Worm (Caenorhabditis elegans): ENCODE data around the gene slcr-46.1.

Gene slcr-46.1

DNA sequence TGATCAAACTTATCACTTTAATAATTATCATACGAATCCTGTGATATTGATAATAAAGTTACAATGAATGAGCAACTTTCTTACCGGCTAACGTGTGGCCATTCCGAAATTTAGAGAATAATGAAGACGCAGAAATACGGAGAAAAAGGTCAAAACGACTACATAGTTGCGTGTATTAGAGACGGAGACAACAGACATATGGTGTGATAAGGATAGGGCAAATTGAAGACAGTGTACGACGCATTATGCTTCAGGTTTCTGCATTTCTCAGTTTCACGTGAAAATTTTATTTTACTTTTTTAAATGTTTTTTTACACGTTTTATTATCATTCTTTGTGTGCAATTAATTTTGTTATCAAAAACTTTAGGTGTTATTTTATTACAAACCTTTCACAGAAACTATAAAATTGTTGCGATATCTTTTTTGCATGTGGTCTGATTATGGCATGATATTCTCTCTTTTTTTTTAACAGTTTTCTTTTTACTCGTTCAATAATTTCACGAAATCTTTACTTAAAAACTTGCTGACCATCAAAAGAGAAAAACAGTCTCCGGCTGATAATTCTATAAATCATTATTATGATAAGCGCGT is 41.1 kb downstream of the slcr-46.1 start, which contains the start of gene tmem-135 (continued):
- no peak for TF ChIP-seq mes-2 (tag; optimal IDR thresholded peaks at IDR 0.05; ENCODE audit: poor library complexity, severe bottlenecking)
- no peak for TF ChIP-seq nhr-42 (GFP tag; IDR thresholded peaks at IDR 0.05)
- no peak for TF ChIP-seq dve-1 (tag; optimal IDR thresholded peaks at IDR 0.05; ENCODE audit: insufficient read depth)
- no peak for TF ChIP-seq nhr-76 (tag; optimal IDR thresholded peaks at IDR 0.05)

DNA sequence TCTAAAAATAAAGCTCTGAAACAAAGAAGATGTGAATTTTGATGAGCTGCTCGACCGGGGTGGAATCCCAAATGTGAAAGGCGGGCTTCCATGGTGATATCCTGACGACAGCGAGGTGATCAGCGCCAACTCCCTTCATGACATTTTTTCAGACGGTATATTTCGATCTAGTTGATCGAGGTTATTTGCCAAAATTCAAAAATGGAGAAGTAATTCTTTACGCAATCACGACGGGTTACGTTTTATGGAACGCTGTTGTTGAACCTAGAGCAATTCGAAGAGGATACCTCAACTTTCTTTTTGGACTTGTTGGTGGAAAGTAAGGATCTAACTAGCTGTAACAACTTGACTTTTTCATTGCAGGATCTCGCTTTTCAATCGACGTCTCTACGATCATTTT is 44.5 kb downstream of the slcr-46.1 start:
- TF ChIP-seq skn-1 (tag; optimal IDR thresholded peaks at IDR 0.05): no peak
- TF ChIP-seq sdz-12 (GFP tag; optimal IDR thresholded peaks at IDR 0.05): no peak
- no peak for TF ChIP-seq mxl-2 (GFP tag; conservative IDR thresholded peaks at IDR 0.05)
- no peak for TF ChIP-seq mdl-1 (tag; optimal IDR thresholded peaks at IDR 0.05)
- TF ChIP-seq ceh-28 (tag; optimal IDR thresholded peaks at IDR 0.05): no peak
- no peak for TF ChIP-seq ztf-7 (tag; optimal IDR thresholded peaks at IDR 0.05)
- TF ChIP-seq unc-62 (GFP tag; optimal IDR thresholded peaks at IDR 0.05 in 1 of 2): peak in 1 of 2 experiments; percentile 91
- no peak for TF ChIP-seq unc-62 (tag; optimal IDR thresholded peaks at IDR 0.05)
- TF ChIP-seq ceh-44 (GFP tag; IDR thresholded peaks at IDR 0.05): no peak
- no peak for TF ChIP-seq duxl-1 (tag; optimal IDR thresholded peaks at IDR 0.05; ENCODE audit: poor library complexity)
- no peak for TF ChIP-seq hif-1 (tag; optimal IDR thresholded peaks at IDR 0.05)
- TF ChIP-seq ces-1 (GFP tag; optimal IDR thresholded peaks at IDR 0.05): no peak
- TF ChIP-seq madf-5 (GFP tag; IDR thresholded peaks at IDR 0.05): 0 out of 4 replicates have a peak, but pooled peaks of 1 of the 2 experiments have one; percentile 46
- TF ChIP-seq nhr-28 (tag; optimal IDR thresholded peaks at IDR 0.05): no peak
- no peak for TF ChIP-seq tag-97 (GFP tag; IDR thresholded peaks at IDR 0.05)

DNA sequence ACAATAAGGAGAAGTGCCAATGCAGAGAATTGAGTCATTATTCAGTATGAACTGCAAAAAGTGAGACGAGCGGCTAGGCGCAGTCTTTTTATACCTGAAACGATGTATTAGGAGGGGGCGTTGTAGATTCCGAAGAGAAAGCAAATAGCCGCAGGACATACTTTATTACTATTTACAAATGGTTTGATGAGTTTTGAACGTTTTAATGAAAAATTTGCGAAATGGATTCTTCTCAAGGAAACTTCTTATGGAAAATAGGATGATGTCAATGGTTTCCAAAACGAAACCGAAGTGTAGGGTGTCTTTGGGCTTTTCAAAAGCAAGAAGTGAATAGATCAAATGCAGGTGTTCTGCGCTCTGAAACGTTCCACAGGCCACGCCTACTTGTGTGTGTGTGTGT is 45.9 kb downstream of the slcr-46.1 start, which contains the start of gene flp-11:
flp-11 (minus strand) TSS at position 101 of the 400 bp plus-strand sequence.
- no peak for TF ChIP-seq rbr-2 (tag; optimal IDR thresholded peaks at IDR 0.05)
- no peak for TF ChIP-seq Y5F2A.4 (GFP tag; optimal IDR thresholded peaks at IDR 0.05)
- TF ChIP-seq ces-1 (GFP tag; optimal IDR thresholded peaks at IDR 0.05): no peak
- no peak for TF ChIP-seq aha-1 (tag)
- no peak for TF ChIP-seq pha-4 (GFP tag; IDR thresholded peaks at IDR 0.05)
- TF ChIP-seq pha-4 (tag; optimal IDR thresholded peaks at IDR 0.05): no peak
- TF ChIP-seq F10B5.3 (tag; optimal IDR thresholded peaks at IDR 0.05): no peak
- TF ChIP-seq mep-1 (tag; optimal IDR thresholded peaks at IDR 0.05): no peak
- no peak for TF ChIP-seq mdt-29 (GFP tag; IDR thresholded peaks at IDR 0.05)
- no peak for TF ChIP-seq ceh-32 (tag; optimal IDR thresholded peaks at IDR 0.05; ENCODE audit: poor library complexity)

DNA sequence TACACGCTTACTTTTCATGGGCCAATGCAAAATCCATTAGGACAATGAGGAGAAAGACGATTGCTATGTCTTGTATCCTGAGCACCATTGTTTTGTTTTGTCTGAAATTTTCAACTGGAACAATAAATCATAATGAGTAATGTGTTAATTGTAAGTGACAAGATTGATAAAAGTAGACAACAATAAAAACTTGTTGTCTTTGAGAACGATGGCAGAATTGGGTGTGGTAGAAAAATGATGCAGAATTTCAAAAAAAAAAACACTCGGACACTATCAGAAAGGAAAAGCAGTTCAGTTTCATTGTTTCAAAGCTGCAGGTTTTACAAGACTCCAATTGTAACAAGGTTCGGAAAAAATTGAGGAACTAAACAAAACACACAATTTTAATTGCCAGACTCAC is 50.5 kb downstream of the slcr-46.1 start, which contains the start of gene K02G10.15:
K02G10.15 (minus strand) TSS at position 101 of the 400 bp plus-strand sequence.
- TF ChIP-seq snpc-1.2 (GFP tag; IDR thresholded peaks at IDR 0.05): no peak

Measured in whole organism, L4 larva.